Fruit fly (Drosophila melanogaster) whole organism, embryonic: ENCODE results near the gene Osi16.
A peak's percentile ranks its signal among the peaks of the same experiment; 100 is the strongest.

Experiments
- Asciz ChIP-seq: fragments of 200-800 bp; sonication (Bioruptor generic); optimal IDR thresholded peaks from 2 replicates; lab custom pipeline; 2017; ENCODE audit warnings: missing biosample characterization, mild to moderate bottlenecking, missing genetic modification characterization, missing genetic modification reagents
- B-H1 ChIP-seq: fragments of 200-800 bp; sonication (Bioruptor generic); IDR thresholded peaks from 3 replicates; pipeline ENCODE4 v1.3.6; 2022; ENCODE audit warnings: missing biosample characterization, missing genetic modification characterization
- Bdp1 ChIP-seq: fragments of 200-800 bp; sonication (Bioruptor generic); optimal IDR thresholded peaks from 3 replicates; lab custom pipeline; 2016; ENCODE audit warnings: missing biosample characterization, missing genetic modification characterization
- CG10366 ChIP-seq: fragments of 200-800 bp; sonication (Bioruptor generic); IDR thresholded peaks from 2 replicates; pipeline ENCODE4 v1.3.6; 2022; ENCODE audit warnings: missing biosample characterization, missing genetic modification characterization
- CG12659 ChIP-seq: fragments of 200-800 bp; sonication (Bioruptor generic); optimal IDR thresholded peaks from 3 replicates; lab custom pipeline; 2017; ENCODE audit warnings: mild to moderate bottlenecking, missing biosample characterization, missing genetic modification reagents, missing genetic modification characterization
- CG12769 ChIP-seq: fragments of 200-800 bp; sonication (Bioruptor generic); optimal IDR thresholded peaks from 2 replicates; lab custom pipeline; 2019; ENCODE audit warnings: missing biosample characterization, mild to moderate bottlenecking, missing genetic modification characterization, moderate library complexity
- CG13424 ChIP-seq: fragments of 200-800 bp; sonication (Bioruptor generic); optimal IDR thresholded peaks from 2 replicates; lab custom pipeline; 2019; ENCODE audit warnings: missing biosample characterization, mild to moderate bottlenecking, missing genetic modification characterization, moderate library complexity
- CG14860 ChIP-seq: fragments of 200-800 bp; sonication (Bioruptor generic); IDR thresholded peaks from 3 replicates; pipeline ENCODE4 v1.3.6; 2022; ENCODE audit warnings: missing biosample characterization, missing genetic modification characterization; ENCODE audit not compliant: partially characterized antibody
- CG15514 ChIP-seq: fragments of 200-800 bp; sonication (Bioruptor generic); optimal IDR thresholded peaks from 3 replicates; lab custom pipeline; 2017; ENCODE audit warnings: missing biosample characterization, missing genetic modification characterization, mild to moderate bottlenecking, moderate library complexity, missing genetic modification reagents
- CG17612 ChIP-seq: fragments of 200-800 bp; sonication (Bioruptor generic); IDR thresholded peaks from 2 replicates; pipeline ENCODE4 v1.3.6; 2022; ENCODE audit warnings: missing biosample characterization, missing genetic modification characterization
- CG17912 ChIP-seq: fragments of 200-800 bp; sonication (Bioruptor generic); optimal IDR thresholded peaks from 2 replicates; lab custom pipeline; 2018; ENCODE audit warnings: missing biosample characterization, mild to moderate bottlenecking, missing genetic modification characterization
- CG2120 ChIP-seq: fragments of 200-800 bp; sonication (Bioruptor generic); optimal IDR thresholded peaks from 3 replicates; lab custom pipeline; 2016; ENCODE audit warnings: missing biosample characterization, missing genetic modification characterization
- CG31388 ChIP-seq: fragments of 200-800 bp; sonication (Bioruptor generic); optimal IDR thresholded peaks from 2 replicates; lab custom pipeline; 2016; ENCODE audit warnings: missing biosample characterization, missing genetic modification characterization
- CG32767 ChIP-seq: fragments of 200-800 bp; sonication (Bioruptor generic); IDR thresholded peaks from 2 replicates; pipeline ENCODE4 v1.3.6; 2022; ENCODE audit warnings: missing biosample characterization, missing genetic modification characterization
- CG5953 ChIP-seq: fragments of 200-800 bp; sonication (Bioruptor generic); IDR thresholded peaks from 2 replicates; pipeline ENCODE4 v1.3.6; 2022; ENCODE audit warnings: missing biosample characterization, missing genetic modification characterization
- CG6654 ChIP-seq: fragments of 200-800 bp; sonication (Bioruptor generic); optimal IDR thresholded peaks from 2 replicates; lab custom pipeline; 2017; ENCODE audit warnings: missing biosample characterization, mild to moderate bottlenecking, missing genetic modification characterization
- CG8765 ChIP-seq: fragments of 200-800 bp; sonication (Bioruptor generic); IDR thresholded peaks from 2 replicates; pipeline ENCODE4 v1.3.6; 2022; ENCODE audit warnings: missing biosample characterization, missing genetic modification characterization
- CTCF ChIP-seq: fragments of 200-800 bp; sonication (Bioruptor generic); optimal IDR thresholded peaks from 2 replicates; lab custom pipeline; 2017; ENCODE audit warnings: missing biosample characterization, mild to moderate bottlenecking, missing genetic modification characterization, moderate library complexity
- CoRest ChIP-seq: fragments of 200-800 bp; sonication (Bioruptor generic); optimal IDR thresholded peaks from 3 replicates; lab custom pipeline; 2018; ENCODE audit warnings: missing biosample characterization, mild to moderate bottlenecking, missing genetic modification characterization, moderate library complexity
- ERR ChIP-seq: fragments of 200-800 bp; sonication (Bioruptor generic); optimal IDR thresholded peaks from 2 replicates; lab custom pipeline; 2016; ENCODE audit warnings: missing biosample characterization, missing genetic modification characterization
- Gsc ChIP-seq: fragments of 200-800 bp; sonication (Bioruptor generic); IDR thresholded peaks from 2 replicates; pipeline ENCODE4 v1.3.6; 2022; ENCODE audit warnings: missing biosample characterization, missing genetic modification characterization
- HmgZ ChIP-seq: fragments of 200-800 bp; sonication (Bioruptor generic); optimal IDR thresholded peaks from 2 replicates; lab custom pipeline; 2018; ENCODE audit warnings: missing biosample characterization, mild to moderate bottlenecking, missing genetic modification characterization
- Hmx ChIP-seq: fragments of 200-800 bp; sonication (Bioruptor generic); optimal IDR thresholded peaks from 2 replicates; lab custom pipeline; 2016; ENCODE audit warnings: missing biosample characterization, missing genetic modification characterization
- Lhr ChIP-seq: fragments of 200-800 bp; sonication (Bioruptor generic); optimal IDR thresholded peaks from 3 replicates; lab custom pipeline; 2017; ENCODE audit warnings: mild to moderate bottlenecking, missing biosample characterization, missing genetic modification reagents, missing genetic modification characterization
- NFAT ChIP-seq: fragments of 200-800 bp; sonication (Bioruptor generic); IDR thresholded peaks from 2 replicates; pipeline ENCODE4 v1.3.6; 2022; ENCODE audit warnings: missing biosample characterization, missing genetic modification characterization
- Nf-YC ChIP-seq: fragments of 200-800 bp; optimal IDR thresholded peaks from 3 replicates; lab custom pipeline; 2019; ENCODE audit warnings: missing biosample characterization, mild to moderate bottlenecking, missing genetic modification characterization, moderate library complexity
- Rfx ChIP-seq: fragments of 200-800 bp; sonication (Bioruptor generic); IDR thresholded peaks from 2 replicates; pipeline ENCODE4 v1.3.6; 2022; ENCODE audit warnings: missing biosample characterization, missing genetic modification characterization
- Rx ChIP-seq: fragments of 200-800 bp; sonication (Bioruptor generic); IDR thresholded peaks from 2 replicates; pipeline ENCODE4 v1.3.6; 2022; ENCODE audit warnings: missing biosample characterization, missing genetic modification characterization
- Side ChIP-seq: fragments of 200-800 bp; sonication (Bioruptor generic); optimal IDR thresholded peaks from 2 replicates; lab custom pipeline; 2016; ENCODE audit warnings: missing biosample characterization, missing genetic modification characterization
- Sox100B ChIP-seq: fragments of 200-800 bp; sonication (Bioruptor generic); optimal IDR thresholded peaks from 3 replicates; lab custom pipeline; 2018; ENCODE audit warnings: missing biosample characterization, mild to moderate bottlenecking, missing genetic modification characterization
- Ssrp ChIP-seq: fragments of 200-800 bp; sonication (Bioruptor generic); optimal IDR thresholded peaks from 2 replicates; lab custom pipeline; 2018; ENCODE audit warnings: missing biosample characterization, mild to moderate bottlenecking, missing genetic modification characterization, moderate library complexity
- dati ChIP-seq: fragments of 200-800 bp; sonication (Bioruptor generic); IDR thresholded peaks from 2 replicates; pipeline ENCODE4 v1.3.6; 2022; ENCODE audit warnings: missing biosample characterization, missing genetic modification characterization
- disco-r ChIP-seq: fragments of 200-800 bp; sonication (Bioruptor generic); optimal IDR thresholded peaks from 2 replicates; lab custom pipeline; 2016; ENCODE audit warnings: missing biosample characterization, missing genetic modification characterization
- dmrt11E ChIP-seq: fragments of 200-800 bp; sonication (Bioruptor generic); optimal IDR thresholded peaks from 3 replicates; lab custom pipeline; 2018; ENCODE audit warnings: missing biosample characterization, mild to moderate bottlenecking, missing genetic modification characterization, moderate library complexity
- dpn ChIP-seq, 2 experiments: fragments of 200-800 bp; sonication (Bioruptor generic); optimal IDR thresholded peaks; 3 replicates each; lab custom pipeline; 2016; ENCODE audit warnings: missing biosample characterization in 2 of 2, missing genetic modification characterization in 2 of 2
- ewg ChIP-seq: fragments of 200-800 bp; sonication (Bioruptor generic); optimal IDR thresholded peaks from 3 replicates; lab custom pipeline; 2017; ENCODE audit warnings: mild to moderate bottlenecking, missing biosample characterization, missing genetic modification reagents, missing genetic modification characterization
- gsb-n ChIP-seq: fragments of 200-800 bp; sonication (Bioruptor generic); optimal IDR thresholded peaks from 3 replicates; lab custom pipeline; 2018; ENCODE audit warnings: missing biosample characterization, mild to moderate bottlenecking, missing genetic modification characterization
- klu ChIP-seq: fragments of 200-800 bp; sonication (Bioruptor generic); IDR thresholded peaks from 2 replicates; pipeline ENCODE4 v1.3.6; 2022; ENCODE audit warnings: missing biosample characterization, missing genetic modification characterization
- lov ChIP-seq, 2 experiments: fragments of 200-800 bp in 1 of 2; fragments of >200 bp in 1 of 2; sonication (Bioruptor generic) in 1 of 2; IDR thresholded peaks in 1 of 2; optimal IDR thresholded peaks in 1 of 2; 2 replicates in 1 of 2; 3 replicates in 1 of 2; pipeline versions ENCODE4 v1.3.6 to Lab custom; 2017 to 2022; ENCODE audit warnings: missing biosample characterization in 1 of 2, missing genetic modification characterization in 1 of 2
- nmo ChIP-seq: fragments of 200-800 bp; sonication (Bioruptor generic); optimal IDR thresholded peaks from 2 replicates; lab custom pipeline; 2018; ENCODE audit warnings: missing biosample characterization, mild to moderate bottlenecking, missing genetic modification characterization, moderate library complexity
- pan ChIP-seq, 4 experiments: fragments of >200 bp in 3 of 4; fragments of 200-800 bp in 1 of 4; sonication (Bioruptor generic) in 1 of 4; optimal IDR thresholded peaks in 3 of 4; IDR thresholded peaks in 1 of 4; 2 replicates each; pipeline versions ENCODE4 v1.3.6 to Lab custom; 2017 to 2022; ENCODE audit warnings: missing biosample characterization in 2 of 4, missing genetic modification characterization in 2 of 4, mixed read lengths in 1 of 4
- peb ChIP-seq: fragments of 200-800 bp; sonication (Bioruptor generic); IDR thresholded peaks from 2 replicates; pipeline ENCODE4 v1.3.6; 2022; ENCODE audit warnings: missing biosample characterization, missing genetic modification characterization
- stc ChIP-seq: fragments of 200-800 bp; sonication (Bioruptor generic); IDR thresholded peaks from 2 replicates; pipeline ENCODE4 v1.3.6; 2022; ENCODE audit warnings: missing biosample characterization, missing genetic modification characterization
- sug ChIP-seq: fragments of 200-800 bp; optimal IDR thresholded peaks from 2 replicates; lab custom pipeline; 2019; ENCODE audit warnings: missing biosample characterization, mild to moderate bottlenecking, missing genetic modification characterization, moderate library complexity
- tll ChIP-seq, 2 experiments: fragments of 200-800 bp in 1 of 2; fragments of >200 bp in 1 of 2; sonication (Bioruptor generic) in 1 of 2; optimal IDR thresholded peaks; 2 replicates each; lab custom pipeline; 2017 to 2019; ENCODE audit warnings: missing biosample characterization in 2 of 2, missing genetic modification characterization in 2 of 2, mild to moderate bottlenecking in 1 of 2, moderate library complexity in 1 of 2
- vnd ChIP-seq: fragments of 200-800 bp; sonication (Bioruptor generic); IDR thresholded peaks from 3 replicates; pipeline ENCODE4 v1.3.6; 2022; ENCODE audit warnings: missing biosample characterization, missing genetic modification characterization; ENCODE audit not compliant: partially characterized antibody
- wek ChIP-seq: fragments of 200-800 bp; sonication (Bioruptor generic); optimal IDR thresholded peaks from 3 replicates; lab custom pipeline; 2018; ENCODE audit warnings: missing biosample characterization, mild to moderate bottlenecking, missing genetic modification characterization, moderate library complexity
- yki ChIP-seq: fragments of >200 bp; optimal IDR thresholded peaks from 3 replicates; lab custom pipeline; 2018
- zen2 ChIP-seq: fragments of 200-800 bp; sonication (Bioruptor generic); IDR thresholded peaks from 3 replicates; pipeline ENCODE4 v1.3.6; 2022; ENCODE audit warnings: missing biosample characterization, missing genetic modification characterization; ENCODE audit not compliant: partially characterized antibody

The Osi16 gene

DNA sequence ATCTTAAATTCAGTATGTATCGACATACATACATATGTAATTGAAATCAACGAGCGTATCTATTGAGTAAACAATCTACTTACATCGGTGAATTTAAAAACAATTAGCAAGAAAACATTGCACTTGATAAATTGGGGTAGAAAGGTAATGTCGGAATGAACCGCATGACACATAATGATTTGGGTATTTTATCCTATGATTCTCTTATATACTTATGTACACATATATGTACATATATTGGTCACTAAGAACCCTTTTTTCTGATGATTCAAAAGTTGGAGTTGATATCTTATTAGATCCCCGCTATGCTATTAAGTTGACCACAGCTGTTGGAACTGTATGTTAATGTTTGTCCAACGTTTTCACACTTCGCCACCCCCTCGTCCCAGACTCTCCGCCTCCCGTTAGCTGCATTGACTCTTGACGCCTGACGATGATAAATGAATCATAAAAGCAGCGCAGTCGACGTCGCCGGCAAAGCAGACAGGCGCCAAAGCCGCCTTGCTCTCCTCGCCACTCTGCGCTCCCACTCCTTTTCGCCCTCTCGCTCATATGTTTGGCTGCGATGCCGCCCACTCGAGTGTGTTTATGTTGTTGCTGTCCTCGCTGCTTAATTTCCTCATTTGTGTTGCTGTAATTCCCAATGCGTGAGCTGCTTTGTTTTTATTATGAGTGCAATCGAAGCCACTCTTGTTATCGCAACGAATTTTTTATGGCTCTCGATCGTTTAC is 48.0 kb downstream of the Osi16 start (continued):
- no peak for TF ChIP-seq Lhr
- TF ChIP-seq CG31388 (GFP tag; lab: Kevin White, UChicago) = no peak
- no peak for TF ChIP-seq CG12659 (GFP tag; lab: Kevin White, UChicago)
- TF ChIP-seq disco-r (GFP tag; lab: Kevin White, UChicago) = no peak
- no peak for TF ChIP-seq Side
- TF ChIP-seq vnd (GFP tag; lab: Robert Waterston, UW) = no peak
- TF ChIP-seq pan (optimal IDR thresholded peaks at IDR 0.05; lab: Kevin White, UChicago) = no peak
- TF ChIP-seq pan (GFP tag; optimal IDR thresholded peaks at IDR 0.05 in 1 of 2, IDR thresholded peaks at IDR 0.05 in 1 of 2) = no peak
- no peak for TF ChIP-seq CTCF (GFP tag; lab: Kevin White, UChicago)
- no peak for TF ChIP-seq CG10366 (GFP tag; lab: Robert Waterston, UW)
- TF ChIP-seq HmgZ (tag; lab: Kevin White, UChicago) = no peak
- TF ChIP-seq Nf-YC (tag; lab: Kevin White, UChicago) = no peak
- TF ChIP-seq CG8765 (GFP tag; lab: Robert Waterston, UW) = no peak
- TF ChIP-seq klu (GFP tag; lab: Robert Waterston, UW) = no peak
- no peak for TF ChIP-seq CG5953 (GFP tag; lab: Robert Waterston, UW)
- TF ChIP-seq CG12769 (tag; lab: Kevin White, UChicago) = no peak
- TF ChIP-seq Bdp1 (GFP tag; lab: Kevin White, UChicago) = no peak
- no peak for TF ChIP-seq Rx (GFP tag; lab: Robert Waterston, UW)
- no peak for TF ChIP-seq lov (optimal IDR thresholded peaks at IDR 0.05; lab: Kevin White, UChicago)
- no peak for TF ChIP-seq lov (GFP tag; IDR thresholded peaks at IDR 0.05; lab: Robert Waterston, UW)
- no peak for TF ChIP-seq CG32767
- TF ChIP-seq gsb-n (tag; lab: Kevin White, UChicago) = peak; percentile 28
- no peak for TF ChIP-seq peb (GFP tag; lab: Robert Waterston, UW)
- TF ChIP-seq ewg = peak; percentile 18
- TF ChIP-seq Gsc (GFP tag; lab: Robert Waterston, UW) = no peak
- no peak for TF ChIP-seq Rfx (GFP tag; lab: Robert Waterston, UW)
- peak; percentile 41 for TF ChIP-seq CG6654 (GFP tag; lab: Kevin White, UChicago)
- TF ChIP-seq dmrt11E = peak; percentile 12
- no peak for TF ChIP-seq CG2120 (GFP tag; lab: Kevin White, UChicago)
- TF ChIP-seq sug (tag; lab: Kevin White, UChicago) = no peak
- TF ChIP-seq NFAT (GFP tag; lab: Robert Waterston, UW) = no peak
- TF ChIP-seq dati (GFP tag; lab: Robert Waterston, UW) = no peak
- no peak for TF ChIP-seq wek
- no peak for TF ChIP-seq zen2 (GFP tag; lab: Robert Waterston, UW)
- no peak for TF ChIP-seq CG17612 (GFP tag; lab: Robert Waterston, UW)
- TF ChIP-seq dpn (GFP tag; optimal IDR thresholded peaks at IDR 0.05; lab: Kevin White, UChicago) = peak in 1 of 2 experiments; percentile 37
- TF ChIP-seq CG15514 = no peak
- peak; percentile 58 for TF ChIP-seq Sox100B (GFP tag; lab: Kevin White, UChicago)
- TF ChIP-seq Asciz (GFP tag; lab: Kevin White, UChicago) = peak; percentile 33
- no peak for TF ChIP-seq Hmx (GFP tag; lab: Kevin White, UChicago)
- no peak for TF ChIP-seq tll (GFP tag; optimal IDR thresholded peaks at IDR 0.05; lab: Kevin White, UChicago)
- peak; percentile 33 for TF ChIP-seq Ssrp (tag; lab: Kevin White, UChicago)
- TF ChIP-seq nmo = peak; percentile 49
- peak; percentile 44 for TF ChIP-seq CoRest (tag; lab: Kevin White, UChicago)
- no peak for TF ChIP-seq yki
- TF ChIP-seq CG17912 (GFP tag; lab: Kevin White, UChicago) = no peak
- peak; percentile 57 for TF ChIP-seq CG13424 (tag; lab: Kevin White, UChicago)
- no peak for TF ChIP-seq ERR (GFP tag; lab: Kevin White, UChicago)
- no peak for TF ChIP-seq CG14860 (GFP tag; lab: Robert Waterston, UW)
- TF ChIP-seq B-H1 = no peak; the same call in 2 of the 3 replicates
- 0 out of 2 replicates have a peak, but pooled peaks have one; percentile 10 for TF ChIP-seq stc (GFP tag; lab: Robert Waterston, UW)
